Fruit fly (Drosophila melanogaster) whole organism, embryonic: ENCODE results near the gene Swip-1.

ENCODE experiments used
- Awh ChIP-seq: fragments of 200-800 bp; sonication (Bioruptor generic); IDR thresholded peaks from 2 replicates; pipeline ENCODE4, ENCODE4 v1.3.6; 2022; ENCODE audit warnings: missing biosample characterization, missing genetic modification characterization
- C15 ChIP-seq: fragments of 200-800 bp; sonication (Bioruptor generic); IDR thresholded peaks from 3 replicates; pipeline ENCODE4 v1.3.6; 2022; ENCODE audit warnings: missing biosample characterization, missing genetic modification characterization
- CG11456 ChIP-seq: fragments of 200-800 bp; sonication (Bioruptor generic); IDR thresholded peaks from 3 replicates; pipeline ENCODE4 v1.3.6; 2022; ENCODE audit warnings: missing biosample characterization, missing genetic modification characterization
- CG12219 ChIP-seq: fragments of 200-800 bp; sonication (Bioruptor generic); optimal IDR thresholded peaks from 3 replicates; lab custom pipeline; 2018; ENCODE audit warnings: missing biosample characterization, mild to moderate bottlenecking, missing genetic modification characterization
- CG12942 ChIP-seq: fragments of 200-800 bp; sonication (Bioruptor generic); optimal IDR thresholded peaks from 3 replicates; lab custom pipeline; 2016; ENCODE audit warnings: missing biosample characterization, missing genetic modification characterization
- CG15479 ChIP-seq: fragments of 200-800 bp; sonication (Bioruptor generic); optimal IDR thresholded peaks from 3 replicates; lab custom pipeline; 2019; ENCODE audit warnings: missing biosample characterization, mild to moderate bottlenecking, missing genetic modification characterization, moderate library complexity
- CG17612 ChIP-seq: fragments of 200-800 bp; sonication (Bioruptor generic); IDR thresholded peaks from 2 replicates; pipeline ENCODE4 v1.3.6; 2022; ENCODE audit warnings: missing biosample characterization, missing genetic modification characterization
- CG32772 ChIP-seq: fragments of 200-800 bp; sonication (Bioruptor generic); IDR thresholded peaks from 2 replicates; pipeline ENCODE4 v1.3.6; 2022; ENCODE audit warnings: missing biosample characterization, missing genetic modification characterization
- CG34376 ChIP-seq: fragments of 200-800 bp; sonication (Bioruptor generic); optimal IDR thresholded peaks from 2 replicates; lab custom pipeline; 2018; ENCODE audit warnings: missing biosample characterization, mild to moderate bottlenecking, missing genetic modification characterization
- CG43689 ChIP-seq: fragments of 200-800 bp; sonication (Bioruptor generic); IDR thresholded peaks from 2 replicates; pipeline ENCODE4 v1.3.6; 2022; ENCODE audit warnings: missing biosample characterization, missing genetic modification characterization
- CG4404 ChIP-seq: fragments of 200-800 bp; sonication (Bioruptor generic); IDR thresholded peaks from 2 replicates; pipeline ENCODE4 v1.3.6; 2022; ENCODE audit warnings: missing biosample characterization, missing genetic modification characterization
- CG6272 ChIP-seq: fragments of 200-800 bp; sonication (Bioruptor generic); IDR thresholded peaks from 2 replicates; pipeline ENCODE4 v1.3.6; 2022; ENCODE audit warnings: missing biosample characterization, missing genetic modification characterization
- CG6813 ChIP-seq: fragments of 200-800 bp; sonication (Bioruptor generic); optimal IDR thresholded peaks from 2 replicates; lab custom pipeline; 2017; ENCODE audit warnings: missing biosample characterization, missing genetic modification characterization, mild to moderate bottlenecking, moderate library complexity, missing genetic modification reagents
- CG7271 ChIP-seq: fragments of 200-800 bp; sonication (Bioruptor generic); optimal IDR thresholded peaks from 2 replicates; lab custom pipeline; 2018; ENCODE audit warnings: missing biosample characterization, mild to moderate bottlenecking, missing genetic modification characterization, moderate library complexity
- CG7786 ChIP-seq: fragments of 200-800 bp; sonication (Bioruptor generic); optimal IDR thresholded peaks from 2 replicates; lab custom pipeline; 2016; ENCODE audit warnings: missing biosample characterization, missing genetic modification characterization
- CG7928 ChIP-seq: fragments of 200-800 bp; sonication (Bioruptor generic); optimal IDR thresholded peaks from 2 replicates; lab custom pipeline; 2017; ENCODE audit warnings: missing biosample characterization, mild to moderate bottlenecking, missing genetic modification characterization
- CG7963 ChIP-seq: fragments of 200-800 bp; sonication (Bioruptor generic); IDR thresholded peaks from 3 replicates; pipeline ENCODE4 v1.3.6; 2022; ENCODE audit warnings: missing biosample characterization, missing genetic modification characterization; ENCODE audit not compliant: partially characterized antibody
- CG8281 ChIP-seq: fragments of 200-800 bp; sonication (Bioruptor generic); optimal IDR thresholded peaks from 2 replicates; lab custom pipeline; 2018; ENCODE audit warnings: missing biosample characterization, mild to moderate bottlenecking, missing genetic modification characterization, moderate library complexity
- CG8478 ChIP-seq: fragments of >200 bp; optimal IDR thresholded peaks from 2 replicates; lab custom pipeline; 2018
- CG8765 ChIP-seq: fragments of 200-800 bp; sonication (Bioruptor generic); IDR thresholded peaks from 2 replicates; pipeline ENCODE4 v1.3.6; 2022; ENCODE audit warnings: missing biosample characterization, missing genetic modification characterization
- CHES-1-like ChIP-seq: fragments of 200-800 bp; sonication (Bioruptor generic); optimal IDR thresholded peaks from 2 replicates; lab custom pipeline; 2016; ENCODE audit warnings: missing biosample characterization, missing genetic modification characterization
- D ChIP-seq, 2 experiments: fragments of 200-800 bp in 1 of 2; fragments of >200 bp in 1 of 2; sonication (Bioruptor generic) in 1 of 2; optimal IDR thresholded peaks; 2 replicates in 1 of 2; 3 replicates in 1 of 2; lab custom pipeline; 2017; ENCODE audit warnings: mild to moderate bottlenecking in 1 of 2, missing biosample characterization in 1 of 2, missing genetic modification characterization in 1 of 2, missing genetic modification reagents in 1 of 2
- D19B ChIP-seq: fragments of 200-800 bp; sonication (Bioruptor generic); optimal IDR thresholded peaks from 2 replicates; lab custom pipeline; 2017; ENCODE audit warnings: missing biosample characterization, mild to moderate bottlenecking, missing genetic modification characterization
- Elba2 ChIP-seq: fragments of 200-800 bp; sonication (Bioruptor generic); optimal IDR thresholded peaks from 3 replicates; lab custom pipeline; 2016; ENCODE audit warnings: missing biosample characterization, missing genetic modification characterization
- Ets65A ChIP-seq: fragments of 200-800 bp; sonication (Bioruptor generic); peaks from one replicate; lab custom pipeline; 2016; ENCODE audit warnings: missing biosample characterization, missing genetic modification characterization
- Fer3 ChIP-seq: fragments of 200-800 bp; sonication (Bioruptor generic); optimal IDR thresholded peaks from 2 replicates; lab custom pipeline; 2018; ENCODE audit warnings: missing biosample characterization, mild to moderate bottlenecking, missing genetic modification characterization, moderate library complexity
- Hey ChIP-seq: fragments of 200-800 bp; sonication (Bioruptor generic); optimal IDR thresholded peaks from 3 replicates; lab custom pipeline; 2018; ENCODE audit warnings: missing biosample characterization, mild to moderate bottlenecking, missing genetic modification characterization
- Lhr ChIP-seq: fragments of 200-800 bp; sonication (Bioruptor generic); optimal IDR thresholded peaks from 3 replicates; lab custom pipeline; 2017; ENCODE audit warnings: mild to moderate bottlenecking, missing biosample characterization, missing genetic modification reagents, missing genetic modification characterization
- MESR4 ChIP-seq: fragments of 200-800 bp; sonication (Bioruptor generic); optimal IDR thresholded peaks from 2 replicates; lab custom pipeline; 2018; ENCODE audit warnings: missing biosample characterization, mild to moderate bottlenecking, missing genetic modification characterization, moderate library complexity
- Med ChIP-seq: fragments of 200-800 bp; sonication (Bioruptor generic); peaks from one replicate; lab custom pipeline; 2016; ENCODE audit warnings: missing biosample characterization, missing genetic modification characterization, mild to moderate bottlenecking, inconsistent platforms, moderate library complexity
- NC2α ChIP-seq: fragments of 200-800 bp; sonication (Bioruptor generic); optimal IDR thresholded peaks from 2 replicates; lab custom pipeline; 2016; ENCODE audit warnings: missing biosample characterization, missing genetic modification characterization
- NC2β ChIP-seq: fragments of 200-800 bp; sonication (Bioruptor generic); optimal IDR thresholded peaks from 2 replicates; lab custom pipeline; 2016; ENCODE audit warnings: missing biosample characterization, missing genetic modification characterization
- NFAT ChIP-seq: fragments of 200-800 bp; sonication (Bioruptor generic); IDR thresholded peaks from 2 replicates; pipeline ENCODE4 v1.3.6; 2022; ENCODE audit warnings: missing biosample characterization, missing genetic modification characterization
- Oli ChIP-seq: fragments of 200-800 bp; sonication (Bioruptor generic); optimal IDR thresholded peaks from 2 replicates; lab custom pipeline; 2018; ENCODE audit warnings: missing biosample characterization, mild to moderate bottlenecking, missing genetic modification characterization, moderate library complexity
- Side ChIP-seq: fragments of 200-800 bp; sonication (Bioruptor generic); optimal IDR thresholded peaks from 2 replicates; lab custom pipeline; 2016; ENCODE audit warnings: missing biosample characterization, missing genetic modification characterization
- chn ChIP-seq: fragments of 200-800 bp; sonication (Bioruptor generic); optimal IDR thresholded peaks from 2 replicates; lab custom pipeline; 2016; ENCODE audit warnings: missing biosample characterization, missing genetic modification characterization
- corto ChIP-seq: fragments of 200-800 bp; sonication (Bioruptor generic); optimal IDR thresholded peaks from 2 replicates; lab custom pipeline; 2016; ENCODE audit warnings: missing biosample characterization, mild to moderate bottlenecking, missing genetic modification characterization, moderate library complexity
- crol ChIP-seq: fragments of 200-800 bp; sonication (Bioruptor generic); IDR thresholded peaks from 2 replicates; pipeline ENCODE4 v1.3.6; 2022; ENCODE audit warnings: missing biosample characterization, missing genetic modification characterization
- kah ChIP-seq: fragments of 200-800 bp; sonication (Bioruptor generic); optimal IDR thresholded peaks from 2 replicates; lab custom pipeline; 2018; ENCODE audit warnings: missing biosample characterization, mild to moderate bottlenecking, missing genetic modification characterization
- kni ChIP-seq: fragments of 200-800 bp; sonication (Bioruptor generic); optimal IDR thresholded peaks from 3 replicates; lab custom pipeline; 2017; ENCODE audit warnings: mild to moderate bottlenecking, missing biosample characterization, missing genetic modification reagents, missing genetic modification characterization
- mirr ChIP-seq: fragments of 200-800 bp; sonication (Bioruptor generic); optimal IDR thresholded peaks from 3 replicates; lab custom pipeline; 2018; ENCODE audit warnings: missing biosample characterization, mild to moderate bottlenecking, missing genetic modification characterization
- nerfin-1 ChIP-seq: fragments of 200-800 bp; sonication (Bioruptor generic); optimal IDR thresholded peaks from 3 replicates; lab custom pipeline; 2019; ENCODE audit warnings: missing biosample characterization, mild to moderate bottlenecking, missing genetic modification characterization, moderate library complexity
- oc ChIP-seq: fragments of 200-800 bp; sonication (Bioruptor generic); optimal IDR thresholded peaks from 2 replicates; lab custom pipeline; 2018; ENCODE audit warnings: missing biosample characterization, mild to moderate bottlenecking, missing genetic modification characterization, moderate library complexity
- otp ChIP-seq: fragments of 200-800 bp; sonication (Bioruptor generic); IDR thresholded peaks from 3 replicates; pipeline ENCODE4, ENCODE4 v1.3.6; 2022; ENCODE audit warnings: missing biosample characterization, missing genetic modification characterization
- sna ChIP-seq: fragments of 200-800 bp; sonication (Bioruptor generic); IDR thresholded peaks from 2 replicates; pipeline ENCODE4 v1.3.6; 2022; ENCODE audit warnings: missing biosample characterization, missing genetic modification characterization; ENCODE audit not compliant: partially characterized antibody
- sqz ChIP-seq: fragments of 200-800 bp; sonication (Bioruptor generic); optimal IDR thresholded peaks from 3 replicates; lab custom pipeline; 2018; ENCODE audit warnings: missing biosample characterization, mild to moderate bottlenecking, missing genetic modification characterization
- stc ChIP-seq: fragments of 200-800 bp; sonication (Bioruptor generic); IDR thresholded peaks from 2 replicates; pipeline ENCODE4 v1.3.6; 2022; ENCODE audit warnings: missing biosample characterization, missing genetic modification characterization
- sug ChIP-seq: fragments of 200-800 bp; optimal IDR thresholded peaks from 2 replicates; lab custom pipeline; 2019; ENCODE audit warnings: missing biosample characterization, mild to moderate bottlenecking, missing genetic modification characterization, moderate library complexity
- tap ChIP-seq: fragments of 200-800 bp; optimal IDR thresholded peaks from 3 replicates; lab custom pipeline; 2019; ENCODE audit warnings: missing biosample characterization, mild to moderate bottlenecking, missing genetic modification characterization, moderate library complexity
- tin ChIP-seq: fragments of 200-800 bp; sonication (Bioruptor generic); optimal IDR thresholded peaks from 3 replicates; lab custom pipeline; 2016; ENCODE audit warnings: missing biosample characterization, missing genetic modification characterization

Swip-1 gene

dm6 chr2L:18944175-18945012 is 42.7 kb downstream of the Swip-1 start (continued):
- TF ChIP-seq Oli (tag; lab: Kevin White, UChicago) (no peak), C15 (no peak), NC2β (no peak), stc (GFP tag; lab: Robert Waterston, UW) (no peak), tin (GFP tag; lab: Kevin White, UChicago) (no peak), CG7963 (GFP tag; lab: Robert Waterston, UW) (no peak), sug (tag; lab: Kevin White, UChicago) (peak; percentile 48), nerfin-1 (tag; lab: Kevin White, UChicago) (peak; percentile 9), Lhr (GFP tag; lab: Kevin White, UChicago) (peak; percentile 99), CG7786 (no peak), Hey (no peak), CG7271 (tag; lab: Kevin White, UChicago) (no peak), corto (no peak), MESR4 (GFP tag; lab: Kevin White, UChicago) (no peak), CG8765 (GFP tag; lab: Robert Waterston, UW) (no peak), Awh (no peak), sna (no peak), kni (GFP tag; lab: Kevin White, UChicago) (peak; percentile 100), oc (tag; lab: Kevin White, UChicago) (peak; percentile 65), D19B (GFP tag; lab: Kevin White, UChicago) (no peak), Ets65A (no peak), CG8281 (tag; lab: Kevin White, UChicago) (no peak), Med (GFP tag; lab: Kevin White, UChicago) (peak; percentile 84), NC2α (GFP tag; lab: Kevin White, UChicago) (no peak), CHES-1-like (GFP tag; lab: Kevin White, UChicago) (no peak), CG12942 (GFP tag; lab: Kevin White, UChicago) (no peak), CG6272 (GFP tag; lab: Robert Waterston, UW) (no peak), CG6813 (GFP tag; lab: Kevin White, UChicago) (peak; percentile 21), D (optimal IDR thresholded peaks at IDR 0.05; lab: Kevin White, UChicago) (peak; percentile 37), D (GFP tag; optimal IDR thresholded peaks at IDR 0.05; lab: Kevin White, UChicago) (no peak), crol (GFP tag; lab: Robert Waterston, UW) (no peak), sqz (GFP tag; lab: Kevin White, UChicago) (peak; percentile 40), CG11456 (GFP tag; lab: Robert Waterston, UW) (no peak), CG17612 (no peak), CG7928 (GFP tag; lab: Kevin White, UChicago) (no peak), CG43689 (GFP tag; lab: Robert Waterston, UW) (no peak), kah (GFP tag; lab: Kevin White, UChicago) (no peak), tap (tag; lab: Kevin White, UChicago) (no peak), mirr (GFP tag; lab: Kevin White, UChicago) (peak; percentile 34), CG4404 (GFP tag; lab: Robert Waterston, UW) (no peak), CG15479 (GFP tag; lab: Kevin White, UChicago) (no peak), chn (GFP tag; lab: Kevin White, UChicago) (no peak), Fer3 (no peak), otp (GFP tag; lab: Robert Waterston, UW) (no peak), NFAT (GFP tag; lab: Robert Waterston, UW) (no peak), CG12219 (no peak), CG34376 (peak; percentile 79), Side (no peak), CG8478 (lab: Kevin White, UChicago) (no peak), CG32772 (GFP tag; lab: Robert Waterston, UW) (no peak), Elba2 (GFP tag; lab: Kevin White, UChicago) (no peak)
